Fruit fly (Drosophila melanogaster) whole organism, embryonic: ENCODE data around the gene CG31683.

Experiments used
- ATbp ChIP-seq: fragments of 200-800 bp; sonication (Bioruptor generic); optimal IDR thresholded peaks from 2 replicates; lab custom pipeline; 2017; ENCODE audit warnings: missing biosample characterization, mild to moderate bottlenecking, missing genetic modification characterization, missing genetic modification reagents
- Abd-B ChIP-seq: fragments of 200-800 bp; sonication (Bioruptor generic); optimal IDR thresholded peaks from 2 replicates; lab custom pipeline; 2018; ENCODE audit warnings: missing biosample characterization, mild to moderate bottlenecking, missing genetic modification characterization, moderate library complexity
- BtbVII ChIP-seq: fragments of 200-800 bp; sonication (Bioruptor generic); optimal IDR thresholded peaks from 3 replicates; lab custom pipeline; 2017; ENCODE audit warnings: missing biosample characterization, mild to moderate bottlenecking, missing genetic modification characterization
- CG10209 ChIP-seq: fragments of 200-800 bp; sonication (Bioruptor generic); optimal IDR thresholded peaks from 3 replicates; lab custom pipeline; 2017; ENCODE audit warnings: missing biosample characterization, mild to moderate bottlenecking, missing genetic modification characterization, missing genetic modification reagents
- CG11093 ChIP-seq: fragments of 200-800 bp; sonication (Bioruptor generic); IDR thresholded peaks from 3 replicates; pipeline ENCODE4 v1.3.6; 2022; ENCODE audit warnings: missing biosample characterization, missing genetic modification characterization
- CG12071 ChIP-seq: fragments of 200-800 bp; sonication (Bioruptor generic); optimal IDR thresholded peaks from 3 replicates; lab custom pipeline; 2018; ENCODE audit warnings: missing biosample characterization, mild to moderate bottlenecking, missing genetic modification characterization
- CG12219 ChIP-seq: fragments of 200-800 bp; sonication (Bioruptor generic); optimal IDR thresholded peaks from 3 replicates; lab custom pipeline; 2018; ENCODE audit warnings: missing biosample characterization, mild to moderate bottlenecking, missing genetic modification characterization
- CG16779 ChIP-seq: fragments of 200-800 bp; sonication (Bioruptor generic); IDR thresholded peaks from 2 replicates; pipeline ENCODE4 v1.3.6; 2022; ENCODE audit warnings: missing biosample characterization, missing genetic modification characterization
- CG18619 ChIP-seq: fragments of 200-800 bp; sonication (Bioruptor generic); optimal IDR thresholded peaks from 3 replicates; lab custom pipeline; 2017; ENCODE audit warnings: missing biosample characterization, mild to moderate bottlenecking, missing genetic modification characterization
- CG2202 ChIP-seq: fragments of 200-800 bp; sonication (Bioruptor generic); optimal IDR thresholded peaks from 2 replicates; lab custom pipeline; 2018; ENCODE audit warnings: missing biosample characterization, mild to moderate bottlenecking, missing genetic modification characterization
- CG3163 ChIP-seq: fragments of 200-800 bp; sonication (Bioruptor generic); optimal IDR thresholded peaks from 3 replicates; lab custom pipeline; 2016; ENCODE audit warnings: missing biosample characterization, missing genetic modification characterization
- CG33557 ChIP-seq: fragments of 200-800 bp; sonication (Bioruptor generic); optimal IDR thresholded peaks from 2 replicates; lab custom pipeline; 2019; ENCODE audit warnings: missing biosample characterization, mild to moderate bottlenecking, missing genetic modification characterization, moderate library complexity
- CG4617 ChIP-seq: fragments of 200-800 bp; sonication (Bioruptor generic); optimal IDR thresholded peaks from 3 replicates; lab custom pipeline; 2016; ENCODE audit warnings: missing biosample characterization, missing genetic modification characterization, borderline replicate concordance
- CG6175 ChIP-seq: fragments of 200-800 bp; sonication (Bioruptor generic); IDR thresholded peaks from 3 replicates; pipeline ENCODE4 v1.3.6; 2022; ENCODE audit warnings: missing biosample characterization, missing genetic modification characterization
- CG6254 ChIP-seq: fragments of 200-800 bp; sonication (Bioruptor generic); optimal IDR thresholded peaks from 3 replicates; lab custom pipeline; 2017; ENCODE audit warnings: mild to moderate bottlenecking, missing biosample characterization, missing genetic modification reagents, missing genetic modification characterization
- CG6765 ChIP-seq: fragments of 200-800 bp; sonication (Bioruptor generic); optimal IDR thresholded peaks from 3 replicates; lab custom pipeline; 2017; ENCODE audit warnings: missing biosample characterization, mild to moderate bottlenecking, missing genetic modification characterization
- CG7372 ChIP-seq: fragments of 200-800 bp; sonication (Bioruptor generic); IDR thresholded peaks from 2 replicates; pipeline ENCODE4 v1.3.6; 2022; ENCODE audit warnings: missing biosample characterization, missing genetic modification characterization
- CG7839 ChIP-seq: fragments of 200-800 bp; sonication (Bioruptor generic); optimal IDR thresholded peaks from 3 replicates; lab custom pipeline; 2018; ENCODE audit warnings: missing biosample characterization, mild to moderate bottlenecking, missing genetic modification characterization, moderate library complexity
- CG8359 ChIP-seq: fragments of 200-800 bp; sonication (Bioruptor generic); optimal IDR thresholded peaks from 2 replicates; lab custom pipeline; 2017; ENCODE audit warnings: missing biosample characterization, mild to moderate bottlenecking, missing genetic modification characterization, borderline replicate concordance
- CTCF ChIP-seq: fragments of 200-800 bp; sonication (Bioruptor generic); optimal IDR thresholded peaks from 2 replicates; lab custom pipeline; 2017; ENCODE audit warnings: missing biosample characterization, mild to moderate bottlenecking, missing genetic modification characterization, moderate library complexity
- CoRest ChIP-seq: fragments of 200-800 bp; sonication (Bioruptor generic); optimal IDR thresholded peaks from 3 replicates; lab custom pipeline; 2018; ENCODE audit warnings: missing biosample characterization, mild to moderate bottlenecking, missing genetic modification characterization, moderate library complexity
- D19A ChIP-seq: fragments of 200-800 bp; optimal IDR thresholded peaks from 3 replicates; lab custom pipeline; 2019; ENCODE audit warnings: missing biosample characterization, mild to moderate bottlenecking, missing genetic modification characterization, moderate library complexity
- Fer1 ChIP-seq: fragments of 200-800 bp; sonication (Bioruptor generic); optimal IDR thresholded peaks from 2 replicates; lab custom pipeline; 2017; ENCODE audit warnings: missing biosample characterization, mild to moderate bottlenecking, missing genetic modification characterization
- HHEX ChIP-seq: fragments of 200-800 bp; sonication (Bioruptor generic); optimal IDR thresholded peaks from 3 replicates; lab custom pipeline; 2017; ENCODE audit warnings: missing biosample characterization, mild to moderate bottlenecking, missing genetic modification characterization, missing genetic modification reagents
- HmgZ ChIP-seq: fragments of 200-800 bp; sonication (Bioruptor generic); optimal IDR thresholded peaks from 2 replicates; lab custom pipeline; 2018; ENCODE audit warnings: missing biosample characterization, mild to moderate bottlenecking, missing genetic modification characterization
- Hsf ChIP-seq: fragments of 200-800 bp; sonication (Bioruptor generic); optimal IDR thresholded peaks from 3 replicates; lab custom pipeline; 2016; ENCODE audit warnings: missing biosample characterization, missing genetic modification characterization
- Lhr ChIP-seq: fragments of 200-800 bp; sonication (Bioruptor generic); optimal IDR thresholded peaks from 3 replicates; lab custom pipeline; 2017; ENCODE audit warnings: mild to moderate bottlenecking, missing biosample characterization, missing genetic modification reagents, missing genetic modification characterization
- MESR4 ChIP-seq: fragments of 200-800 bp; sonication (Bioruptor generic); optimal IDR thresholded peaks from 2 replicates; lab custom pipeline; 2018; ENCODE audit warnings: missing biosample characterization, mild to moderate bottlenecking, missing genetic modification characterization, moderate library complexity
- Med ChIP-seq: fragments of 200-800 bp; sonication (Bioruptor generic); peaks from one replicate; lab custom pipeline; 2016; ENCODE audit warnings: missing biosample characterization, missing genetic modification characterization, mild to moderate bottlenecking, inconsistent platforms, moderate library complexity
- Mrtf ChIP-seq: fragments of 200-800 bp; sonication (Bioruptor generic); IDR thresholded peaks from 3 replicates; pipeline ENCODE4 v1.3.6; 2022; ENCODE audit warnings: missing biosample characterization, missing genetic modification characterization
- Myb ChIP-seq: fragments of 200-800 bp; sonication (Bioruptor generic); optimal IDR thresholded peaks from 2 replicates; lab custom pipeline; 2016; ENCODE audit warnings: missing biosample characterization, missing genetic modification characterization
- Sox100B ChIP-seq: fragments of 200-800 bp; sonication (Bioruptor generic); optimal IDR thresholded peaks from 3 replicates; lab custom pipeline; 2018; ENCODE audit warnings: missing biosample characterization, mild to moderate bottlenecking, missing genetic modification characterization
- Sox102F ChIP-seq: fragments of 200-800 bp; sonication (Bioruptor generic); optimal IDR thresholded peaks from 2 replicates; lab custom pipeline; 2018; ENCODE audit warnings: missing biosample characterization, mild to moderate bottlenecking, missing genetic modification characterization, moderate library complexity
- Xrp1 ChIP-seq: fragments of 200-800 bp; sonication (Bioruptor generic); IDR thresholded peaks from 2 replicates; pipeline ENCODE4 v1.3.6; 2022; ENCODE audit warnings: missing biosample characterization, missing genetic modification characterization
- abd-A ChIP-seq: fragments of 200-800 bp; sonication (Bioruptor generic); optimal IDR thresholded peaks from 3 replicates; lab custom pipeline; 2019; ENCODE audit warnings: missing biosample characterization, mild to moderate bottlenecking, missing genetic modification characterization, moderate library complexity
- bbx ChIP-seq: fragments of 200-800 bp; sonication (Bioruptor generic); IDR thresholded peaks from 2 replicates; pipeline ENCODE4 v1.3.6; 2022; ENCODE audit warnings: missing biosample characterization, missing genetic modification characterization; ENCODE audit not compliant: partially characterized antibody
- btn ChIP-seq: fragments of 200-800 bp; sonication (Bioruptor generic); optimal IDR thresholded peaks from 2 replicates; lab custom pipeline; 2016; ENCODE audit warnings: missing biosample characterization, missing genetic modification characterization
- cg ChIP-seq: fragments of 200-800 bp; sonication (Bioruptor generic); optimal IDR thresholded peaks from 3 replicates; lab custom pipeline; 2019; ENCODE audit warnings: missing biosample characterization, mild to moderate bottlenecking, missing genetic modification characterization, moderate library complexity
- dmrt99B ChIP-seq: fragments of 200-800 bp; sonication (Bioruptor generic); optimal IDR thresholded peaks from 2 replicates; lab custom pipeline; 2018; ENCODE audit warnings: missing biosample characterization, mild to moderate bottlenecking, missing genetic modification characterization, moderate library complexity
- eve ChIP-seq, 2 experiments: fragments of >200 bp; optimal IDR thresholded peaks; 2 replicates each; lab custom pipeline; 2017; ENCODE audit warnings: missing biosample characterization in 2 of 2, missing genetic modification characterization in 2 of 2
- gem ChIP-seq: fragments of 200-800 bp; sonication (Bioruptor generic); optimal IDR thresholded peaks from 2 replicates; lab custom pipeline; 2019; ENCODE audit warnings: missing biosample characterization, mild to moderate bottlenecking, missing genetic modification characterization, moderate library complexity
- inv ChIP-seq: fragments of 200-800 bp; sonication (Bioruptor generic); IDR thresholded peaks from 2 replicates; pipeline ENCODE4 v1.3.6; 2022; ENCODE audit warnings: missing biosample characterization, missing genetic modification characterization; ENCODE audit not compliant: partially characterized antibody
- kah ChIP-seq: fragments of 200-800 bp; sonication (Bioruptor generic); optimal IDR thresholded peaks from 2 replicates; lab custom pipeline; 2018; ENCODE audit warnings: missing biosample characterization, mild to moderate bottlenecking, missing genetic modification characterization
- onecut ChIP-seq: fragments of 200-800 bp; sonication (Bioruptor generic); IDR thresholded peaks from 2 replicates; pipeline ENCODE4 v1.3.6; 2022; ENCODE audit warnings: missing biosample characterization, missing genetic modification characterization
- pros ChIP-seq: fragments of 200-800 bp; sonication (Bioruptor generic); optimal IDR thresholded peaks from 3 replicates; lab custom pipeline; 2019; ENCODE audit warnings: missing biosample characterization, mild to moderate bottlenecking, missing genetic modification characterization, moderate library complexity
- scrt ChIP-seq: fragments of 200-800 bp; sonication (Bioruptor generic); optimal IDR thresholded peaks from 2 replicates; lab custom pipeline; 2018; ENCODE audit warnings: missing biosample characterization, mild to moderate bottlenecking, missing genetic modification characterization, moderate library complexity
- sens-2 ChIP-seq: fragments of 200-800 bp; sonication (Bioruptor generic); IDR thresholded peaks from 2 replicates; pipeline ENCODE4 v1.3.6; 2022; ENCODE audit warnings: missing biosample characterization, missing genetic modification characterization
- twi ChIP-seq: fragments of 200-800 bp; optimal IDR thresholded peaks from 2 replicates; lab custom pipeline; 2019; ENCODE audit warnings: missing biosample characterization, mild to moderate bottlenecking, missing genetic modification characterization, moderate library complexity

CG31683 gene

DNA sequence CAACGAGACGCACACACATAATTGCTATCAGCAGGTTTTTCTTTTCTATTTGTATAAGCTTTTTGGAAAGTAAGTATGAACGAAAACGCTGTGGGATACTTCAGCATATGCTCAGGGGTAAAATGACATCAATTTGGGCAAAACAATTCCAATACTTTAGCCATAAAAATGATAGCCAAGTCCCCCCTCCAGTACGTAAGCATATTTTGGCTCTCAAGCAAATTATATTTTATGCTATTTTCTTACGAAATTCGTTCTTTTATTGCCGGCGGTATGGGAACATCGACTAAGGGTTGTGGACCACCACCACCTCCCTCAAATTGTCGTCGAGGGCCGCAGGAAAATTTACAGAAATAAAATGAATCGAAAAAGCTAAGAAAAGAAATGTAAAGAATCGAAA, 23.5 kb upstream of the CG31683 start, which contains the start of gene CG43233:
TSS of gene CG43233 (minus strand) at position 101 of the 400 bp plus-strand sequence.
- TF ChIP-seq scrt (GFP tag; lab: Kevin White, UChicago) = no peak
- peak; percentile 13 for TF ChIP-seq abd-A (tag; lab: Kevin White, UChicago)

DNA sequence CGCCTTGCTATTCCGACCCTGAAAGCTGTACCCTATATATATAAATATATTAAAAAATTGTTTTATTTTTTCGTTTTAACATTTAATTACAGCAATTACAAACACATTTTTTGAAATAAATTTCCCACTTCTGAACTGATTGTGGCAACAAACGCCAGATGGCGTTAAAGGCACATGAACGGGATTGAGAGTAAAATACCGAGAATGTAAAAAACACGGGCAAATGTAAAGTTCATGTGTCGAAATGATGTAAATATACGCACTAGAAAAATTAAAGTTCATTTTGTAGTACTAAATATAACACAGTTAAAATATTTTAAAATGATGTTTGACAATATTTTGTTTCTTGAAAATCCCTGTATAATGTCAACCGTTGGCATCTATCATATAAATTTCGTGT, 14.6 kb upstream of the CG31683 start:
- TF ChIP-seq D19A (tag; lab: Kevin White, UChicago) (peak; percentile 13), CG18619 (GFP tag; lab: Kevin White, UChicago) (peak; percentile 24), eve (GFP tag; optimal IDR thresholded peaks at IDR 0.05; lab: Kevin White, UChicago) (no peak), CG6765 (peak; percentile 4), CG8359 (GFP tag; lab: Kevin White, UChicago) (no peak), Mrtf (GFP tag; lab: Robert Waterston, UW) (no peak), twi (peak; percentile 13), btn (GFP tag; lab: Kevin White, UChicago) (no peak), sens-2 (peak; percentile 25; the same call in 1 of the 2 replicates), CG4617 (no peak), cg (GFP tag; lab: Kevin White, UChicago) (no peak), CG16779 (GFP tag; lab: Robert Waterston, UW) (no peak), CG7839 (tag; lab: Kevin White, UChicago) (peak; percentile 43), ATbp (GFP tag; lab: Kevin White, UChicago) (peak; percentile 6), CoRest (tag; lab: Kevin White, UChicago) (peak; percentile 24), CG33557 (GFP tag; lab: Kevin White, UChicago) (peak; percentile 32), Hsf (GFP tag; lab: Kevin White, UChicago) (peak; percentile 33), CG2202 (tag; lab: Kevin White, UChicago) (no peak), Lhr (GFP tag; lab: Kevin White, UChicago) (peak; percentile 46), CG12219 (GFP tag; lab: Kevin White, UChicago) (peak; percentile 5), dmrt99B (tag; lab: Kevin White, UChicago) (peak; percentile 38), Fer1 (GFP tag; lab: Kevin White, UChicago) (peak; percentile 6), onecut (GFP tag; lab: Robert Waterston, UW) (peak; percentile 41), MESR4 (GFP tag; lab: Kevin White, UChicago) (no peak), CG7372 (peak; percentile 7; the same call in 1 of the 2 replicates), bbx (GFP tag; lab: Robert Waterston, UW) (peak; percentile 30; the same call in 1 of the 2 replicates), CG11093 (GFP tag; lab: Robert Waterston, UW) (no peak), CG3163 (GFP tag; lab: Kevin White, UChicago) (no peak), Sox102F (GFP tag; lab: Kevin White, UChicago) (peak; percentile 16), Sox100B (GFP tag; lab: Kevin White, UChicago) (peak; percentile 10), CG6175 (GFP tag; lab: Robert Waterston, UW) (no peak), CG10209 (GFP tag; lab: Kevin White, UChicago) (peak; percentile 35), Myb (GFP tag; lab: Kevin White, UChicago) (peak; percentile 38), gem (tag; lab: Kevin White, UChicago) (peak; percentile 28), BtbVII (GFP tag; lab: Kevin White, UChicago) (peak; percentile 1), Med (GFP tag; lab: Kevin White, UChicago) (peak; percentile 79), CTCF (GFP tag; lab: Kevin White, UChicago) (peak; percentile 94), CG6254 (peak; percentile 61), CG12071 (peak; percentile 27), kah (peak; percentile 42), Xrp1 (GFP tag; lab: Robert Waterston, UW) (peak; percentile 41; the same call in 1 of the 2 replicates), inv (GFP tag; lab: Robert Waterston, UW) (peak; percentile 31; the same call in 1 of the 2 replicates), HHEX (GFP tag; lab: Kevin White, UChicago) (peak; percentile 15), pros (GFP tag; lab: Kevin White, UChicago) (no peak), HmgZ (tag; lab: Kevin White, UChicago) (no peak), Abd-B (GFP tag; lab: Kevin White, UChicago) (no peak)
